Fruit fly (Drosophila melanogaster) whole organism, prepupa: ENCODE results near the gene CG18063.

Source experiments
- Blimp-1 ChIP-seq: fragments of 200-800 bp; sonication (Bioruptor generic); optimal IDR thresholded peaks from 3 replicates; lab custom pipeline; 2017; ENCODE audit warnings: missing biosample characterization, missing genetic modification characterization, mild to moderate bottlenecking, moderate library complexity, missing genetic modification reagents
- CG10631 ChIP-seq: fragments of 200-800 bp; sonication (Bioruptor generic); optimal IDR thresholded peaks from 2 replicates; lab custom pipeline; 2016; ENCODE audit warnings: missing biosample characterization, missing genetic modification characterization
- CG11294 ChIP-seq: fragments of 200-800 bp; sonication (Bioruptor generic); IDR thresholded peaks from 2 replicates; pipeline ENCODE4 v1.3.6; 2022; ENCODE audit warnings: missing biosample characterization, missing genetic modification characterization
- CG11902 ChIP-seq: fragments of 200-800 bp; sonication (Bioruptor generic); optimal IDR thresholded peaks from 3 replicates; lab custom pipeline; 2016; ENCODE audit warnings: missing biosample characterization, missing genetic modification characterization
- CG15336 ChIP-seq: fragments of 200-800 bp; sonication (Bioruptor generic); IDR thresholded peaks from 2 replicates; pipeline ENCODE4 v1.3.6; 2022; ENCODE audit warnings: missing biosample characterization, missing genetic modification characterization
- CG1621 ChIP-seq: fragments of 200-800 bp; sonication (Bioruptor generic); optimal IDR thresholded peaks from 3 replicates; lab custom pipeline; 2018; ENCODE audit warnings: missing biosample characterization, mild to moderate bottlenecking, missing genetic modification characterization
- CG16779 ChIP-seq: fragments of 200-800 bp; sonication (Bioruptor generic); optimal IDR thresholded peaks from 3 replicates; lab custom pipeline; 2017; ENCODE audit warnings: missing biosample characterization, mild to moderate bottlenecking, missing genetic modification characterization
- CG31627 ChIP-seq: fragments of 200-800 bp; sonication (Bioruptor generic); optimal IDR thresholded peaks from 3 replicates; lab custom pipeline; 2016; ENCODE audit warnings: missing biosample characterization, missing genetic modification characterization
- CG32006 ChIP-seq: fragments of 200-800 bp; sonication (Bioruptor generic); optimal IDR thresholded peaks from 3 replicates; lab custom pipeline; 2017; ENCODE audit warnings: missing biosample characterization, mild to moderate bottlenecking, missing genetic modification characterization
- CG34406 ChIP-seq: fragments of 200-800 bp; sonication (Bioruptor generic); optimal IDR thresholded peaks from 3 replicates; lab custom pipeline; 2016; ENCODE audit warnings: missing biosample characterization, missing genetic modification characterization
- CG3919 ChIP-seq: fragments of 200-800 bp; sonication (Bioruptor generic); optimal IDR thresholded peaks from 3 replicates; lab custom pipeline; 2016; ENCODE audit warnings: missing biosample characterization, missing genetic modification characterization
- CG4318 ChIP-seq: fragments of 200-800 bp; sonication (Bioruptor generic); optimal IDR thresholded peaks from 3 replicates; lab custom pipeline; 2017; ENCODE audit warnings: missing biosample characterization, mild to moderate bottlenecking, missing genetic modification characterization
- CG6163 ChIP-seq: fragments of 200-800 bp; sonication (Bioruptor generic); IDR thresholded peaks from 3 replicates; pipeline ENCODE4 v1.3.6; 2022; ENCODE audit warnings: missing biosample characterization, missing genetic modification characterization
- CG6808 ChIP-seq: fragments of 200-800 bp; sonication (Bioruptor generic); optimal IDR thresholded peaks from 3 replicates; lab custom pipeline; 2017; ENCODE audit warnings: missing biosample characterization, missing genetic modification characterization, mild to moderate bottlenecking, moderate library complexity, missing genetic modification reagents
- CG6854 ChIP-seq: fragments of 200-800 bp; sonication (Bioruptor generic); optimal IDR thresholded peaks from 2 replicates; lab custom pipeline; 2017; ENCODE audit warnings: missing biosample characterization, mild to moderate bottlenecking, missing genetic modification characterization
- CG8119 ChIP-seq: fragments of 200-800 bp; sonication (Bioruptor generic); IDR thresholded peaks from 3 replicates; pipeline ENCODE4 v1.3.6; 2022; ENCODE audit warnings: missing biosample characterization, missing genetic modification characterization
- CG8319 ChIP-seq: fragments of 200-800 bp; sonication (Bioruptor generic); optimal IDR thresholded peaks from 3 replicates; lab custom pipeline; 2016; ENCODE audit warnings: missing biosample characterization, missing genetic modification characterization
- CG8632 ChIP-seq: fragments of 200-800 bp; sonication (Bioruptor generic); optimal IDR thresholded peaks from 3 replicates; lab custom pipeline; 2016; ENCODE audit warnings: missing biosample characterization, missing genetic modification characterization
- Eip78C ChIP-seq: fragments of 200-800 bp; sonication (Bioruptor generic); peaks from one replicate; lab custom pipeline; 2016; ENCODE audit warnings: missing biosample characterization, missing genetic modification characterization
- Eip93F ChIP-seq: fragments of 200-800 bp; sonication (Bioruptor generic); optimal IDR thresholded peaks from 2 replicates; lab custom pipeline; 2016; ENCODE audit warnings: missing biosample characterization, mild to moderate bottlenecking, missing genetic modification characterization
- Ets21C ChIP-seq: fragments of 200-800 bp; sonication (Bioruptor generic); optimal IDR thresholded peaks from 3 replicates; lab custom pipeline; 2016; ENCODE audit warnings: missing biosample characterization, missing genetic modification characterization
- Ets96B ChIP-seq: fragments of 200-800 bp; optimal IDR thresholded peaks from 2 replicates; lab custom pipeline; 2019; ENCODE audit warnings: missing biosample characterization, mild to moderate bottlenecking, missing genetic modification characterization, moderate library complexity
- Gug ChIP-seq: fragments of 200-800 bp; sonication (Bioruptor generic); IDR thresholded peaks from 2 replicates; pipeline ENCODE4 v1.3.6; 2022; ENCODE audit warnings: missing biosample characterization, missing genetic modification characterization
- Hr39 ChIP-seq: fragments of 200-800 bp; sonication (Bioruptor generic); optimal IDR thresholded peaks from 2 replicates; lab custom pipeline; 2016; ENCODE audit warnings: missing biosample characterization, missing genetic modification characterization
- Hr4 ChIP-seq: fragments of 200-800 bp; sonication (Bioruptor generic); optimal IDR thresholded peaks from 3 replicates; lab custom pipeline; 2016; ENCODE audit warnings: missing biosample characterization, missing genetic modification characterization
- Lpt ChIP-seq: fragments of 200-800 bp; sonication (Bioruptor generic); optimal IDR thresholded peaks from 3 replicates; lab custom pipeline; 2016; ENCODE audit warnings: missing biosample characterization, missing genetic modification characterization
- OdsH ChIP-seq: fragments of 200-800 bp; sonication (Bioruptor generic); optimal IDR thresholded peaks from 3 replicates; lab custom pipeline; 2016; ENCODE audit warnings: missing biosample characterization, missing genetic modification characterization
- Smox ChIP-seq: fragments of 200-800 bp; sonication (Bioruptor generic); optimal IDR thresholded peaks from 3 replicates; lab custom pipeline; 2016; ENCODE audit warnings: missing biosample characterization, missing genetic modification characterization
- Sox14 ChIP-seq: fragments of 200-800 bp; sonication (Bioruptor generic); optimal IDR thresholded peaks from 3 replicates; lab custom pipeline; 2016; ENCODE audit warnings: missing biosample characterization, missing genetic modification characterization
- Sox15 ChIP-seq: fragments of 200-800 bp; sonication (Bioruptor generic); optimal IDR thresholded peaks from 3 replicates; lab custom pipeline; 2016; ENCODE audit warnings: missing biosample characterization, missing genetic modification characterization
- achi ChIP-seq: fragments of 200-800 bp; sonication (Bioruptor generic); optimal IDR thresholded peaks from 3 replicates; lab custom pipeline; 2016; ENCODE audit warnings: missing biosample characterization, missing genetic modification characterization
- acj6 ChIP-seq: fragments of 200-800 bp; sonication (Bioruptor generic); optimal IDR thresholded peaks from 3 replicates; lab custom pipeline; 2016; ENCODE audit warnings: missing biosample characterization, missing genetic modification characterization
- cyc ChIP-seq: fragments of 200-800 bp; sonication (Bioruptor generic); optimal IDR thresholded peaks from 3 replicates; lab custom pipeline; 2016; ENCODE audit warnings: missing biosample characterization, missing genetic modification characterization
- dac ChIP-seq: fragments of 200-800 bp; sonication (Bioruptor generic); optimal IDR thresholded peaks from 2 replicates; lab custom pipeline; 2017; ENCODE audit warnings: missing biosample characterization, mild to moderate bottlenecking, missing genetic modification characterization
- dsx ChIP-seq: fragments of 200-800 bp; optimal IDR thresholded peaks from 3 replicates; lab custom pipeline; 2019; ENCODE audit warnings: missing biosample characterization, mild to moderate bottlenecking, missing genetic modification characterization, moderate library complexity; ENCODE audit not compliant: poor library complexity, severe bottlenecking
- eg ChIP-seq: fragments of 200-800 bp; sonication (Bioruptor generic); IDR thresholded peaks from 3 replicates; pipeline ENCODE4 v1.3.6; 2022; ENCODE audit warnings: missing biosample characterization, missing genetic modification characterization
- esn ChIP-seq: fragments of 200-800 bp; sonication (Bioruptor generic); optimal IDR thresholded peaks from 2 replicates; lab custom pipeline; 2016; ENCODE audit warnings: missing biosample characterization, mild to moderate bottlenecking, missing genetic modification characterization, moderate library complexity
- fd85E ChIP-seq: fragments of 200-800 bp; sonication (Bioruptor generic); optimal IDR thresholded peaks from 3 replicates; lab custom pipeline; 2016; ENCODE audit warnings: missing biosample characterization, missing genetic modification characterization
- fkh ChIP-seq: fragments of 200-800 bp; sonication (Bioruptor generic); optimal IDR thresholded peaks from 3 replicates; lab custom pipeline; 2017; ENCODE audit warnings: missing biosample characterization, mild to moderate bottlenecking, missing genetic modification characterization, moderate library complexity
- net ChIP-seq: fragments of 200-800 bp; sonication (Bioruptor generic); optimal IDR thresholded peaks from 3 replicates; lab custom pipeline; 2016; ENCODE audit warnings: missing biosample characterization, missing genetic modification characterization
- pdm3 ChIP-seq: fragments of 200-800 bp; sonication (Bioruptor generic); optimal IDR thresholded peaks from 3 replicates; lab custom pipeline; 2016; ENCODE audit warnings: missing biosample characterization, missing genetic modification characterization
- spab ChIP-seq: fragments of 200-800 bp; sonication (Bioruptor generic); optimal IDR thresholded peaks from 2 replicates; lab custom pipeline; 2017; ENCODE audit warnings: missing biosample characterization, mild to moderate bottlenecking, missing genetic modification characterization, missing genetic modification reagents
- svp ChIP-seq: fragments of 200-800 bp; sonication (Bioruptor generic); peaks from one replicate; lab custom pipeline; 2016; ENCODE audit warnings: missing biosample characterization, missing genetic modification characterization
- topi ChIP-seq: fragments of 200-800 bp; sonication (Bioruptor generic); optimal IDR thresholded peaks from 3 replicates; lab custom pipeline; 2016; ENCODE audit warnings: missing biosample characterization, missing genetic modification characterization
- vri ChIP-seq: fragments of 200-800 bp; sonication (Bioruptor generic); optimal IDR thresholded peaks from 3 replicates; lab custom pipeline; 2016; ENCODE audit warnings: missing biosample characterization, mild to moderate bottlenecking, missing genetic modification characterization

Gene CG18063

dm6 chr2L:15909277-15909674, 48.4 kb upstream of the CG18063 start (continued):
- TF ChIP-seq achi (peak; percentile 24), Ets96B (peak; percentile 77), pdm3 (GFP tag; lab: Kevin White, UChicago) (no peak), CG8319 (GFP tag; lab: Kevin White, UChicago) (no peak), net (GFP tag; lab: Kevin White, UChicago) (no peak), topi (GFP tag; lab: Kevin White, UChicago) (no peak), CG3919 (no peak), Hr4 (GFP tag; lab: Kevin White, UChicago) (no peak), fd85E (GFP tag; lab: Kevin White, UChicago) (no peak), CG34406 (GFP tag; lab: Kevin White, UChicago) (no peak), svp (GFP tag; lab: Kevin White, UChicago) (peak; percentile 11), Sox15 (GFP tag; lab: Kevin White, UChicago) (no peak), CG8632 (GFP tag; lab: Kevin White, UChicago) (peak; percentile 26), Sox14 (GFP tag; lab: Kevin White, UChicago) (no peak), CG4318 (GFP tag; lab: Kevin White, UChicago) (no peak), CG11294 (no peak), Ets21C (no peak), fkh (no peak), Lpt (GFP tag; lab: Kevin White, UChicago) (no peak), Smox (GFP tag; lab: Kevin White, UChicago) (no peak), CG16779 (tag; lab: Kevin White, UChicago) (no peak)

dm6 chr2L:15909826-15910225, 47.8 kb upstream of the CG18063 start:
- no peak for TF ChIP-seq CG11294
- TF ChIP-seq fkh: peak; percentile 96
- TF ChIP-seq Smox (GFP tag; lab: Kevin White, UChicago): no peak

DNA sequence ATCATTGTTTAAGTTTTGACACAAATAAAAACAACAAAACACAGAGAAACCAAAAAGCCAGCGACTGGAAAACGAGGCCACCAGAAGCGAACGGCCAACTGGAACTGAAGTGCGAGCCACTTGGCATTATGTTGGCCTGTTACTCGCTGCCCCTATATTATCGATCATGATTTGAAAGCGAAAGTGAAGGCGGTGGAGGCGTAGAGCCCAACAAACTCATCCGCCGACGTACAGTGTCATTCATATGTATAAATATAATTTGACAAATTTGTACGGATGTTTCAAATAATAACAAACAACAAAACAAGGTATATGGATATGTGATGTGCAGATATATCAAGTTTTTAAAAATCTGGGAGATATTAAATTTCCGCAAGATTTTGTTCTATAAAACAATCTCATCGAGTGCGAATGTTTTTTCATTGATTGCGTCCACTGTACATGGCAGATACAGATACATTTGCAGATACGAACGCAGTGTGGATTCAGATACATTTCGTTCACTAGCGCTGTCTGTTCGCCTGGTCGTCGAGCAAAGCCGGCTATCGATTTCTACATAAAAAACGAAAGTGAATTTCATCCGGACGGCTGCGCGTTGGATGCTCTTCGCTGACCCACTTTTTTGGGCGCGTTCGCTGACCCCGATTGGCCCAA, 46.6 kb upstream of the CG18063 start:
- TF ChIP-seq fd85E (GFP tag; lab: Kevin White, UChicago) (peak; percentile 93), CG6808 (peak; percentile 91), CG6854 (GFP tag; lab: Kevin White, UChicago) (peak; percentile 73), CG31627 (GFP tag; lab: Kevin White, UChicago) (peak; percentile 98), achi (peak; percentile 96), esn (GFP tag; lab: Kevin White, UChicago) (peak; percentile 99), OdsH (GFP tag; lab: Kevin White, UChicago) (peak; percentile 98), Eip93F (GFP tag; lab: Kevin White, UChicago) (peak; percentile 80), CG11902 (GFP tag; lab: Kevin White, UChicago) (peak; percentile 95), CG32006 (GFP tag; lab: Kevin White, UChicago) (peak; percentile 94), spab (GFP tag; lab: Kevin White, UChicago) (peak; percentile 94), Sox15 (GFP tag; lab: Kevin White, UChicago) (peak; percentile 97), acj6 (GFP tag; lab: Kevin White, UChicago) (peak; percentile 98), CG16779 (tag; lab: Kevin White, UChicago) (peak; percentile 90), CG15336 (GFP tag; lab: Robert Waterston, UW) (peak; percentile 95), CG11294 (peak; percentile 88), CG34406 (GFP tag; lab: Kevin White, UChicago) (peak; percentile 97), fkh (peak; percentile 70), svp (GFP tag; lab: Kevin White, UChicago) (no peak), vri (GFP tag; lab: Kevin White, UChicago) (peak; percentile 86), CG6163 (GFP tag; lab: Robert Waterston, UW) (peak; percentile 96), Blimp-1 (peak; percentile 100), CG8319 (GFP tag; lab: Kevin White, UChicago) (peak; percentile 97), topi (GFP tag; lab: Kevin White, UChicago) (peak; percentile 98), Sox14 (GFP tag; lab: Kevin White, UChicago) (peak; percentile 97), CG10631 (peak; percentile 96), dsx (GFP tag; lab: Kevin White, UChicago) (peak; percentile 91), Gug (GFP tag; lab: Robert Waterston, UW) (peak; percentile 89), eg (peak; percentile 93), CG8119 (GFP tag; lab: Robert Waterston, UW) (peak; percentile 95), CG1621 (tag; lab: Kevin White, UChicago) (peak; percentile 97), Smox (GFP tag; lab: Kevin White, UChicago) (peak; percentile 97), Hr4 (GFP tag; lab: Kevin White, UChicago) (peak; percentile 99), cyc (peak; percentile 97), net (GFP tag; lab: Kevin White, UChicago) (peak; percentile 97), Eip78C (GFP tag; lab: Kevin White, UChicago) (peak; percentile 99), dac (GFP tag; lab: Kevin White, UChicago) (peak; percentile 86), Hr39 (GFP tag; lab: Kevin White, UChicago) (peak; percentile 99)
